Worm (Caenorhabditis elegans) whole organism, young adult: ENCODE data around the gene snf-7.
A peak's percentile ranks its signal among the peaks of the same experiment; 100 is the strongest.

Source experiments
- C06A6.2 ChIP-seq: fragments of 200-800 bp; sonication (Bioruptor generic); conservative IDR thresholded peaks from 2 replicates; pipeline ENCODE4 v1.3.6; 2022; ENCODE audit warnings: missing genetic modification characterization, missing compliant biosample characterization
- D2030.7 ChIP-seq: fragments of 200-800 bp; sonication (Bioruptor generic); IDR thresholded peaks from 2 replicates; pipeline ENCODE4 v1.3.6; 2022; ENCODE audit warnings: missing genetic modification reagents, missing genetic modification characterization, missing compliant biosample characterization
- F10E7.11 ChIP-seq: sonication (generic microtip); optimal IDR thresholded peaks from 2 replicates; lab custom pipeline; 2017; ENCODE audit warnings: mild to moderate bottlenecking, missing genetic modification characterization, moderate library complexity, missing compliant biosample characterization
- F33H1.4 ChIP-seq: fragments of 200-800 bp; sonication (Bioruptor generic); IDR thresholded peaks from 2 replicates; pipeline ENCODE4 v1.3.6; 2022; ENCODE audit warnings: missing genetic modification reagents, missing genetic modification characterization, missing compliant biosample characterization
- F37B4.10 ChIP-seq: fragments of 200-800 bp; sonication (Bioruptor generic); IDR thresholded peaks from 2 replicates; pipeline ENCODE4 v1.3.6; 2022; ENCODE audit warnings: missing genetic modification characterization, missing compliant biosample characterization
- T07F8.4 ChIP-seq: sonication (generic microtip); optimal IDR thresholded peaks from 2 replicates; lab custom pipeline; 2016; ENCODE audit warnings: mild to moderate bottlenecking, missing genetic modification characterization, moderate library complexity, missing compliant biosample characterization
- Y56A3A.18 ChIP-seq: fragments of 200-800 bp; sonication (Bioruptor generic); IDR thresholded peaks from 2 replicates; pipeline ENCODE4 v1.3.6; 2022; ENCODE audit warnings: missing genetic modification reagents, missing genetic modification characterization, missing compliant biosample characterization
- Y67H2A.10 ChIP-seq: fragments of 200-800 bp; sonication (Bioruptor generic); conservative IDR thresholded peaks from 2 replicates; pipeline ENCODE4 v1.3.6; 2022; ENCODE audit warnings: missing genetic modification reagents, missing genetic modification characterization, missing compliant biosample characterization
- Y95B8A.8 ChIP-seq: fragments of 200-800 bp; sonication (Bioruptor generic); IDR thresholded peaks from 2 replicates; pipeline ENCODE4 v1.3.6; 2022; ENCODE audit warnings: missing genetic modification reagents, missing genetic modification characterization, missing compliant biosample characterization
- ama-1 ChIP-seq, 3 experiments: fragments of 150-350 bp in 1 of 3; sonication (generic microtip) in 2 of 3; optimal IDR thresholded peaks; 2 replicates each; lab custom pipeline; 2014 to 2018; ENCODE audit warnings: missing biosample characterization in 2 of 3, missing genetic modification characterization in 2 of 3, missing genetic modification reagents in 2 of 3
- aptf-3 ChIP-seq: fragments of 200-800 bp; sonication (Bioruptor generic); IDR thresholded peaks from 2 replicates; pipeline ENCODE4 v1.3.6; 2022; ENCODE audit warnings: missing genetic modification characterization, missing compliant biosample characterization
- atf-7 ChIP-seq: sonication (generic microtip); optimal IDR thresholded peaks from 2 replicates; lab custom pipeline; 2017; ENCODE audit warnings: mild to moderate bottlenecking, missing genetic modification characterization, missing compliant biosample characterization
- athp-1 ChIP-seq: sonication (generic microtip); optimal IDR thresholded peaks from 2 replicates; lab custom pipeline; 2017; ENCODE audit warnings: mild to moderate bottlenecking, missing genetic modification characterization, missing compliant biosample characterization
- attf-3 ChIP-seq: fragments of 200-800 bp; sonication (Bioruptor generic); conservative IDR thresholded peaks from 2 replicates; pipeline ENCODE4 v1.3.6; 2022; ENCODE audit warnings: missing genetic modification reagents, missing genetic modification characterization, missing compliant biosample characterization
- attf-5 ChIP-seq: fragments of 200-800 bp; sonication (Bioruptor generic); optimal IDR thresholded peaks from 2 replicates; lab custom pipeline; 2018; ENCODE audit warnings: mild to moderate bottlenecking, missing genetic modification characterization, missing compliant biosample characterization
- attf-6 ChIP-seq: fragments of 200-800 bp; sonication (Bioruptor generic); IDR thresholded peaks from 2 replicates; pipeline ENCODE4 v1.3.6; 2022; ENCODE audit warnings: missing genetic modification reagents, missing genetic modification characterization, missing compliant biosample characterization
- ceh-91 ChIP-seq: fragments of 200-800 bp; sonication (Bioruptor generic); IDR thresholded peaks from 2 replicates; pipeline ENCODE4 v1.3.6; 2022; ENCODE audit warnings: missing genetic modification reagents, missing genetic modification characterization, missing compliant biosample characterization
- chd-7 ChIP-seq: sonication (generic microtip); optimal IDR thresholded peaks from 2 replicates; lab custom pipeline; 2016; ENCODE audit warnings: mild to moderate bottlenecking, missing genetic modification characterization, moderate library complexity, missing compliant biosample characterization
- egl-18 ChIP-seq: fragments of 200-800 bp; sonication (Bioruptor generic); IDR thresholded peaks from 2 replicates; pipeline ENCODE4 v1.3.6; 2022; ENCODE audit warnings: missing genetic modification reagents, missing genetic modification characterization, missing compliant biosample characterization
- egrh-3 ChIP-seq: fragments of 200-800 bp; sonication (Bioruptor generic); IDR thresholded peaks from 2 replicates; pipeline ENCODE4 v1.3.6; 2022; ENCODE audit warnings: missing genetic modification reagents, missing genetic modification characterization, missing compliant biosample characterization
- gei-17 ChIP-seq: fragments of 200-800 bp; sonication (Bioruptor generic); optimal IDR thresholded peaks from 2 replicates; lab custom pipeline; 2018; ENCODE audit warnings: mild to moderate bottlenecking, missing genetic modification characterization, missing compliant biosample characterization
- hmg-1.2 ChIP-seq: fragments of 200-800 bp; sonication (Bioruptor generic); IDR thresholded peaks from 2 replicates; pipeline ENCODE4 v1.3.6; 2022; ENCODE audit warnings: missing genetic modification reagents, missing genetic modification characterization, missing compliant biosample characterization
- hrde-1 ChIP-seq: sonication (generic microtip); optimal IDR thresholded peaks from 2 replicates; lab custom pipeline; 2016; ENCODE audit warnings: missing genetic modification characterization, mild to moderate bottlenecking, missing compliant biosample characterization, moderate library complexity, missing genotype, missing genetic modification reagents, borderline replicate concordance
- let-607 ChIP-seq, 2 experiments: fragments of 200-800 bp in 1 of 2; sonication (Bioruptor generic) in 1 of 2; sonication (generic microtip) in 1 of 2; optimal IDR thresholded peaks; 2 replicates each; lab custom pipeline; 2016 to 2018; ENCODE audit warnings: mild to moderate bottlenecking in 2 of 2, missing compliant biosample characterization in 2 of 2, missing genetic modification characterization in 2 of 2, moderate library complexity in 2 of 2, missing genotype in 1 of 2
- lin-26 ChIP-seq: fragments of 200-800 bp; sonication (Bioruptor generic); IDR thresholded peaks from 2 replicates; pipeline ENCODE4 v1.3.6; 2022; ENCODE audit warnings: missing genetic modification reagents, missing genetic modification characterization, missing compliant biosample characterization
- lin-35 ChIP-seq, 3 experiments: fragments of 150-350 bp in 2 of 3; sonication (generic microtip) in 1 of 3; optimal IDR thresholded peaks; 2 replicates each; lab custom pipeline; 2014 to 2018; ENCODE audit warnings: missing biosample characterization in 3 of 3, missing genetic modification characterization in 3 of 3, missing genetic modification reagents in 3 of 3
- lsl-1 ChIP-seq: fragments of 200-800 bp; sonication (Bioruptor generic); optimal IDR thresholded peaks from 2 replicates; lab custom pipeline; 2018; ENCODE audit warnings: mild to moderate bottlenecking, missing genetic modification characterization, moderate library complexity, missing compliant biosample characterization
- madf-3 ChIP-seq: fragments of 200-800 bp; sonication (Bioruptor generic); IDR thresholded peaks from 2 replicates; pipeline ENCODE4 v1.3.6; 2022; ENCODE audit warnings: missing genetic modification reagents, missing genetic modification characterization, missing compliant biosample characterization
- madf-6 ChIP-seq: fragments of 200-800 bp; sonication (Bioruptor generic); IDR thresholded peaks from 2 replicates; pipeline ENCODE4 v1.3.6; 2022; ENCODE audit warnings: missing genetic modification reagents, missing genetic modification characterization, missing compliant biosample characterization
- madf-8 ChIP-seq: fragments of 200-800 bp; sonication (Bioruptor generic); conservative IDR thresholded peaks from 2 replicates; pipeline ENCODE4 v1.3.6; 2022; ENCODE audit warnings: missing genetic modification reagents, missing genetic modification characterization, missing compliant biosample characterization
- mes-4 ChIP-seq: sonication (generic microtip); optimal IDR thresholded peaks from 2 replicates; lab custom pipeline; 2016; ENCODE audit warnings: missing genotype, missing genetic modification characterization, missing compliant biosample characterization
- nhr-80 ChIP-seq: sonication (generic microtip); optimal IDR thresholded peaks from 2 replicates; lab custom pipeline; 2016; ENCODE audit warnings: missing genetic modification characterization, missing compliant biosample characterization
- snpc-1.1 ChIP-seq: sonication (generic microtip); optimal IDR thresholded peaks from 2 replicates; lab custom pipeline; 2017; ENCODE audit warnings: missing genetic modification characterization, mild to moderate bottlenecking, missing compliant biosample characterization, antibody characterized with exemption, moderate library complexity, missing genotype, missing genetic modification reagents; ENCODE audit not compliant: insufficient read depth
- tbx-9 ChIP-seq: sonication (generic microtip); optimal IDR thresholded peaks from 2 replicates; lab custom pipeline; 2016; ENCODE audit warnings: borderline replicate concordance, missing genetic modification characterization, inconsistent platforms, missing compliant biosample characterization
- tlf-1 ChIP-seq: fragments of 200-800 bp; sonication (Bioruptor generic); optimal IDR thresholded peaks from 2 replicates; lab custom pipeline; 2018; ENCODE audit warnings: mild to moderate bottlenecking, missing genetic modification characterization, missing compliant biosample characterization
- xnd-1 ChIP-seq: sonication (generic microtip); optimal IDR thresholded peaks from 2 replicates; lab custom pipeline; 2016; ENCODE audit warnings: missing genotype, missing genetic modification reagents, missing genetic modification characterization, missing compliant biosample characterization
- zfh-2 ChIP-seq: fragments of 200-800 bp; sonication (Bioruptor generic); conservative IDR thresholded peaks from 2 replicates; pipeline ENCODE4 v1.3.6; 2022; ENCODE audit warnings: missing genetic modification reagents, missing genetic modification characterization, missing compliant biosample characterization
- zim-3 ChIP-seq: sonication (generic microtip); optimal IDR thresholded peaks from 2 replicates; lab custom pipeline; 2017; ENCODE audit warnings: mild to moderate bottlenecking, missing genetic modification characterization, moderate library complexity, missing compliant biosample characterization
- ztf-18 ChIP-seq: sonication (generic microtip); optimal IDR thresholded peaks from 2 replicates; lab custom pipeline; 2016; ENCODE audit warnings: missing genotype, mild to moderate bottlenecking, missing genetic modification characterization, missing compliant biosample characterization
- ztf-25 ChIP-seq: fragments of 200-800 bp; sonication (Bioruptor generic); IDR thresholded peaks from 2 replicates; pipeline ENCODE4 v1.3.6; 2022; ENCODE audit warnings: missing genetic modification reagents, missing genetic modification characterization, missing compliant biosample characterization

Gene snf-7

DNA sequence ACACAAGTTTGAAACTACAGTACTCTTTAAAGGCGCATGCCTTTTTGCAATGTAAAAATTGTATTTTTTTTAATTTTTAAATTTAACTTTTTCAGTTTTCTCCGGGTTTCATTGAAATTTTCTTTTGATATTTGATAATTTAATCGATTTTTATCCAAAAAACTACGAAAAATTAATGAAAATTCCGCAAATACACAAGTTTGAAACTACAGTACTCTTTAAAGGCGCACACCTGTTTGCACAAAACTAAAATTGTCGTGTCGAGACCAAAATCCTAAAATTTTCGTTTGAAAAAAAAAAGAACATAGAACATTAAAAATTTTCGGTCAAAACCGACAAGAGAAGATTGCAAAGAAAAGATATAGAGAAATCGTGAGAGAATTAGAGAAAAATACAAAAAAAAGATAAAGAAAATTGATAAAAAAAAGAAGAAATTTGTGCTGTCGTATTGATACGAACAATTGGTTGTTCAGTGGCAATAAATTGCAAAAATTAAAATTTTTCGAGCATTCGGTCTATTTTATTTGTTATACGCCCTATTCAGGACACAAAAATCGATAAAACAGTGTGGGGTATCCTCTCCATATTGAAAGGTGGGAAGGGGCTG is 37.7 kb upstream of the snf-7 start:
- peak; percentile 58 for TF ChIP-seq madf-8 (GFP tag; lab: Robert Waterston, UW)
- TF ChIP-seq hrde-1: no peak
- peak; percentile 44; the same call in 1 of the 2 replicates for TF ChIP-seq hmg-1.2
- peak; percentile 63 for TF ChIP-seq nhr-80 (tag; lab: Kevin White, UChicago)
- TF ChIP-seq Y56A3A.18 (GFP tag; lab: Robert Waterston, UW): no peak
- no peak for TF ChIP-seq chd-7 (tag; lab: Kevin White, UChicago)
- TF ChIP-seq madf-6 (GFP tag; lab: Robert Waterston, UW): peak; percentile 67; the same call in 1 of the 2 replicates
- TF ChIP-seq F33H1.4 (GFP tag; lab: Robert Waterston, UW): peak; percentile 69
- 0 out of 2 replicates have a peak, but pooled peaks have one; percentile 29 for TF ChIP-seq D2030.7 (GFP tag; lab: Robert Waterston, UW)
- TF ChIP-seq xnd-1 (tag; lab: Kevin White, UChicago): peak; percentile 80
- TF ChIP-seq lsl-1 (GFP tag; lab: Kevin White, UChicago): peak; percentile 93
- peak; percentile 2 for TF ChIP-seq athp-1

- TF ChIP-seq egrh-3 (GFP tag; lab: Robert Waterston, UW): no peak
- peak; percentile 62 for TF ChIP-seq zfh-2 (GFP tag; lab: Robert Waterston, UW)
- no peak for TF ChIP-seq ceh-91 (GFP tag; lab: Robert Waterston, UW)
These were observed 36.9 kb upstream of the snf-7 start for ce11 chrIII:12968330-12968729.

ce11 chrIII:12971828-12972379 is 33.4 kb upstream of the snf-7 start:
- no peak for TF ChIP-seq egl-18
- TF ChIP-seq tbx-9 (tag; lab: Kevin White, UChicago): no peak
- TF ChIP-seq lsl-1 (GFP tag; lab: Kevin White, UChicago): peak; percentile 66
- peak; percentile 44 for TF ChIP-seq madf-8 (GFP tag; lab: Robert Waterston, UW)
- no peak for TF ChIP-seq madf-3 (GFP tag; lab: Robert Waterston, UW)
- TF ChIP-seq let-607 (tag; optimal IDR thresholded peaks at IDR 0.05; lab: Kevin White, UChicago): peak in 1 of 2 experiments; percentile 15
- TF ChIP-seq madf-6 (GFP tag; lab: Robert Waterston, UW): peak; percentile 47

- TF ChIP-seq tlf-1 (GFP tag; lab: Kevin White, UChicago): no peak
- no peak for TF ChIP-seq madf-6 (GFP tag; lab: Robert Waterston, UW)
- no peak for TF ChIP-seq ztf-25
- no peak for TF ChIP-seq attf-3 (GFP tag; lab: Robert Waterston, UW)
- TF ChIP-seq ama-1 (optimal IDR thresholded peaks at IDR 0.05; lab: Kevin White, UChicago): no peak
- TF ChIP-seq ama-1 (GFP tag; optimal IDR thresholded peaks at IDR 0.05; lab: Kevin White, UChicago): no peak
- TF ChIP-seq gei-17: no peak
- no peak for TF ChIP-seq F37B4.10 (GFP tag; lab: Robert Waterston, UW)
- TF ChIP-seq Y95B8A.8: no peak
- no peak for TF ChIP-seq ceh-91 (GFP tag; lab: Robert Waterston, UW)
- TF ChIP-seq attf-5 (GFP tag; lab: Kevin White, UChicago): no peak
- no peak for TF ChIP-seq mes-4
- no peak for TF ChIP-seq Y67H2A.10
These were observed 32.9 kb upstream of the snf-7 start, which contains the start of gene bckd-1A for ce11 chrIII:12972398-12972797. TSS of gene bckd-1A (minus strand) at chrIII:12972498.

ce11 chrIII:12977559-12977958 is 27.7 kb upstream of the snf-7 start, which contains the start of gene ZK1010.2:
TSS of gene ZK1010.2 (minus strand) at chrIII:12977862.
- TF ChIP-seq T07F8.4 (tag; lab: Kevin White, UChicago) (no peak), zim-3 (no peak), atf-7 (no peak), egrh-3 (GFP tag; lab: Robert Waterston, UW) (no peak), snpc-1.1 (no peak), F10E7.11 (tag; lab: Kevin White, UChicago) (no peak), ceh-91 (GFP tag; lab: Robert Waterston, UW) (no peak), lin-35 (GFP tag; optimal IDR thresholded peaks at IDR 0.05; lab: Kevin White, UChicago) (peak in 1 of 3 experiments; percentile 6), lin-26 (GFP tag; lab: Robert Waterston, UW) (no peak), ztf-18 (tag; lab: Kevin White, UChicago) (no peak), aptf-3 (no peak), attf-6 (GFP tag; lab: Robert Waterston, UW) (0 out of 2 replicates have a peak, but pooled peaks have one; percentile 54), madf-8 (GFP tag; lab: Robert Waterston, UW) (no peak), C06A6.2 (GFP tag; lab: Robert Waterston, UW) (no peak)
